Fruit fly (Drosophila melanogaster) whole organism, embryonic: ENCODE measurements around the gene Pdhb.

Experiments
- Blimp-1 ChIP-seq: fragments of 200-800 bp; sonication (Bioruptor generic); optimal IDR thresholded peaks from 3 replicates; lab custom pipeline; 2018; ENCODE audit warnings: missing biosample characterization, missing genetic modification characterization, mild to moderate bottlenecking, moderate library complexity, missing genetic modification reagents
- CG10321 ChIP-seq: fragments of 200-800 bp; sonication (Bioruptor generic); IDR thresholded peaks from 2 replicates; pipeline ENCODE4 v1.3.6; 2022; ENCODE audit warnings: missing biosample characterization, missing genetic modification characterization
- CG12071 ChIP-seq: fragments of 200-800 bp; sonication (Bioruptor generic); optimal IDR thresholded peaks from 3 replicates; lab custom pipeline; 2018; ENCODE audit warnings: missing biosample characterization, mild to moderate bottlenecking, missing genetic modification characterization
- CG1233 ChIP-seq: fragments of 200-800 bp; sonication (Bioruptor generic); optimal IDR thresholded peaks from 4 replicates; lab custom pipeline; 2018; ENCODE audit warnings: missing biosample characterization, mild to moderate bottlenecking, missing genetic modification characterization
- CG12659 ChIP-seq: fragments of 200-800 bp; sonication (Bioruptor generic); optimal IDR thresholded peaks from 3 replicates; lab custom pipeline; 2017; ENCODE audit warnings: mild to moderate bottlenecking, missing biosample characterization, missing genetic modification reagents, missing genetic modification characterization
- CG13894 ChIP-seq: fragments of 200-800 bp; sonication (Bioruptor generic); optimal IDR thresholded peaks from 3 replicates; lab custom pipeline; 2018; ENCODE audit warnings: missing biosample characterization, mild to moderate bottlenecking, missing genetic modification characterization, moderate library complexity
- CG14050 ChIP-seq: fragments of 200-800 bp; sonication (Bioruptor generic); IDR thresholded peaks from 3 replicates; pipeline ENCODE4 v1.3.6; 2022; ENCODE audit warnings: missing biosample characterization, missing genetic modification characterization
- CG14441 ChIP-seq: fragments of 200-800 bp; sonication (Bioruptor generic); IDR thresholded peaks from 2 replicates; pipeline ENCODE4 v1.3.6; 2022; ENCODE audit warnings: missing biosample characterization, missing genetic modification characterization
- CG15514 ChIP-seq: fragments of 200-800 bp; sonication (Bioruptor generic); optimal IDR thresholded peaks from 3 replicates; lab custom pipeline; 2017; ENCODE audit warnings: missing biosample characterization, missing genetic modification characterization, mild to moderate bottlenecking, moderate library complexity, missing genetic modification reagents
- CG15696 ChIP-seq: fragments of 200-800 bp; sonication (Bioruptor generic); optimal IDR thresholded peaks from 2 replicates; lab custom pipeline; 2019; ENCODE audit warnings: missing biosample characterization, mild to moderate bottlenecking, missing genetic modification characterization, moderate library complexity
- CG17359 ChIP-seq: fragments of 200-800 bp; sonication (Bioruptor generic); optimal IDR thresholded peaks from 3 replicates; lab custom pipeline; 2018; ENCODE audit warnings: missing biosample characterization, mild to moderate bottlenecking, missing genetic modification characterization, moderate library complexity
- CG17829 ChIP-seq: fragments of 200-800 bp; optimal IDR thresholded peaks from 2 replicates; lab custom pipeline; 2019; ENCODE audit warnings: missing biosample characterization, mild to moderate bottlenecking, missing genetic modification characterization, moderate library complexity
- CG18262 ChIP-seq: fragments of 200-800 bp; optimal IDR thresholded peaks from 3 replicates; lab custom pipeline; 2019; ENCODE audit warnings: missing biosample characterization, mild to moderate bottlenecking, missing genetic modification characterization, moderate library complexity
- CG18764 ChIP-seq: fragments of 200-800 bp; sonication (Bioruptor generic); optimal IDR thresholded peaks from 3 replicates; lab custom pipeline; 2016; ENCODE audit warnings: missing biosample characterization, missing genetic modification characterization
- CG32767 ChIP-seq: fragments of 200-800 bp; sonication (Bioruptor generic); IDR thresholded peaks from 2 replicates; pipeline ENCODE4 v1.3.6; 2022; ENCODE audit warnings: missing biosample characterization, missing genetic modification characterization
- CG32772 ChIP-seq: fragments of 200-800 bp; sonication (Bioruptor generic); IDR thresholded peaks from 2 replicates; pipeline ENCODE4 v1.3.6; 2022; ENCODE audit warnings: missing biosample characterization, missing genetic modification characterization
- CG5245 ChIP-seq: fragments of 200-800 bp; sonication (Bioruptor generic); optimal IDR thresholded peaks from 3 replicates; lab custom pipeline; 2016; ENCODE audit warnings: missing biosample characterization, missing genetic modification characterization
- CG6654 ChIP-seq: fragments of 200-800 bp; sonication (Bioruptor generic); optimal IDR thresholded peaks from 2 replicates; lab custom pipeline; 2017; ENCODE audit warnings: missing biosample characterization, mild to moderate bottlenecking, missing genetic modification characterization
- CG6683 ChIP-seq: fragments of 200-800 bp; sonication (Bioruptor generic); optimal IDR thresholded peaks from 2 replicates; lab custom pipeline; 2017; ENCODE audit warnings: missing biosample characterization, mild to moderate bottlenecking, missing genetic modification characterization, missing genetic modification reagents
- CG7987 ChIP-seq: fragments of 200-800 bp; sonication (Bioruptor generic); optimal IDR thresholded peaks from 2 replicates; lab custom pipeline; 2018; ENCODE audit warnings: missing biosample characterization, mild to moderate bottlenecking, missing genetic modification characterization, moderate library complexity
- CG8944 ChIP-seq: fragments of 200-800 bp; sonication (Bioruptor generic); optimal IDR thresholded peaks from 3 replicates; lab custom pipeline; 2016; ENCODE audit warnings: missing biosample characterization, missing genetic modification characterization
- CG9727 ChIP-seq: fragments of 200-800 bp; sonication (Bioruptor generic); optimal IDR thresholded peaks from 3 replicates; lab custom pipeline; 2017; ENCODE audit warnings: missing biosample characterization, mild to moderate bottlenecking, missing genetic modification characterization
- Camta ChIP-seq: fragments of 200-800 bp; sonication (Bioruptor generic); optimal IDR thresholded peaks from 2 replicates; lab custom pipeline; 2016; ENCODE audit warnings: missing biosample characterization, missing genetic modification characterization
- Eip74EF ChIP-seq, 2 experiments: fragments of 200-800 bp in 1 of 2; fragments of >200 bp in 1 of 2; sonication (Bioruptor generic) in 1 of 2; optimal IDR thresholded peaks; 2 replicates each; lab custom pipeline; 2017 to 2019; ENCODE audit warnings: missing biosample characterization in 2 of 2, missing genetic modification characterization in 2 of 2, mild to moderate bottlenecking in 1 of 2, moderate library complexity in 1 of 2
- Ets65A ChIP-seq: fragments of 200-800 bp; sonication (Bioruptor generic); peaks from one replicate; lab custom pipeline; 2016; ENCODE audit warnings: missing biosample characterization, missing genetic modification characterization
- Ets97D ChIP-seq: fragments of 200-800 bp; sonication (Bioruptor generic); optimal IDR thresholded peaks from 3 replicates; lab custom pipeline; 2016; ENCODE audit warnings: missing biosample characterization, missing genetic modification characterization
- Gug ChIP-seq: fragments of 200-800 bp; sonication (Bioruptor generic); IDR thresholded peaks from 4 replicates; pipeline ENCODE4 v1.3.6; 2022; ENCODE audit warnings: missing biosample characterization, missing genetic modification characterization
- Hmr ChIP-seq: fragments of 200-800 bp; sonication (Bioruptor generic); optimal IDR thresholded peaks from 3 replicates; lab custom pipeline; 2017; ENCODE audit warnings: mild to moderate bottlenecking, missing biosample characterization, missing genetic modification reagents, missing genetic modification characterization
- Hr3 ChIP-seq: fragments of 200-800 bp; sonication (Bioruptor generic); optimal IDR thresholded peaks from 3 replicates; lab custom pipeline; 2016; ENCODE audit warnings: missing biosample characterization, missing genetic modification characterization
- Hr39 ChIP-seq: fragments of >200 bp; optimal IDR thresholded peaks from 2 replicates; lab custom pipeline; 2017
- Hr51 ChIP-seq, 2 experiments: fragments of 200-800 bp; sonication (Bioruptor generic); optimal IDR thresholded peaks; 2 replicates in 1 of 2; 3 replicates in 1 of 2; lab custom pipeline; 2016 to 2018; ENCODE audit warnings: missing biosample characterization in 2 of 2, missing genetic modification characterization in 2 of 2, mild to moderate bottlenecking in 1 of 2, moderate library complexity in 1 of 2
- NK7.1 ChIP-seq: fragments of 200-800 bp; sonication (Bioruptor generic); optimal IDR thresholded peaks from 3 replicates; lab custom pipeline; 2016; ENCODE audit warnings: missing biosample characterization, missing genetic modification characterization
- NfI ChIP-seq: fragments of 200-800 bp; sonication (Bioruptor generic); optimal IDR thresholded peaks from 3 replicates; lab custom pipeline; 2018; ENCODE audit warnings: missing biosample characterization, mild to moderate bottlenecking, missing genetic modification characterization, moderate library complexity
- PHDP ChIP-seq: fragments of 200-800 bp; sonication (Bioruptor generic); optimal IDR thresholded peaks from 3 replicates; lab custom pipeline; 2018; ENCODE audit warnings: missing biosample characterization, mild to moderate bottlenecking, missing genetic modification characterization, moderate library complexity
- Scr ChIP-seq: fragments of 200-800 bp; sonication (Bioruptor generic); IDR thresholded peaks from 2 replicates; pipeline ENCODE4 v1.3.6; 2022; ENCODE audit warnings: missing biosample characterization, missing genetic modification characterization; ENCODE audit not compliant: partially characterized antibody
- Spps ChIP-seq: fragments of 200-800 bp; sonication (Bioruptor generic); optimal IDR thresholded peaks from 2 replicates; lab custom pipeline; 2018; ENCODE audit warnings: missing biosample characterization, mild to moderate bottlenecking, missing genetic modification characterization
- Tbp ChIP-seq: fragments of >200 bp; optimal IDR thresholded peaks from 2 replicates; lab custom pipeline; 2018; ENCODE audit warnings: missing biosample characterization, missing genetic modification characterization
- eve ChIP-seq, 2 experiments: fragments of >200 bp; optimal IDR thresholded peaks; 2 replicates each; lab custom pipeline; 2017; ENCODE audit warnings: missing biosample characterization in 2 of 2, missing genetic modification characterization in 2 of 2
- fd3F ChIP-seq: fragments of 200-800 bp; sonication (Bioruptor generic); optimal IDR thresholded peaks from 2 replicates; lab custom pipeline; 2018; ENCODE audit warnings: missing biosample characterization, mild to moderate bottlenecking, missing genetic modification characterization, moderate library complexity
- gem ChIP-seq: fragments of 200-800 bp; sonication (Bioruptor generic); optimal IDR thresholded peaks from 2 replicates; lab custom pipeline; 2019; ENCODE audit warnings: missing biosample characterization, mild to moderate bottlenecking, missing genetic modification characterization, moderate library complexity
- hbn ChIP-seq: fragments of 200-800 bp; sonication (Bioruptor generic); IDR thresholded peaks from 2 replicates; pipeline ENCODE4 v1.3.6; 2022; ENCODE audit warnings: missing biosample characterization, missing genetic modification characterization; ENCODE audit not compliant: partially characterized antibody
- ind ChIP-seq: fragments of 200-800 bp; sonication (Bioruptor generic); optimal IDR thresholded peaks from 3 replicates; lab custom pipeline; 2016; ENCODE audit warnings: missing biosample characterization, missing genetic modification characterization
- insv ChIP-seq, 2 experiments: fragments of 200-800 bp; sonication (Bioruptor generic); optimal IDR thresholded peaks; 3 replicates each; lab custom pipeline; 2016 to 2018; ENCODE audit warnings: missing biosample characterization in 2 of 2, missing genetic modification characterization in 2 of 2
- mld ChIP-seq: fragments of 200-800 bp; sonication (Bioruptor generic); IDR thresholded peaks from 3 replicates; pipeline ENCODE4 v1.3.6; 2022; ENCODE audit warnings: missing biosample characterization, missing genetic modification characterization; ENCODE audit not compliant: partially characterized antibody
- nau ChIP-seq: fragments of 200-800 bp; sonication (Bioruptor generic); optimal IDR thresholded peaks from 3 replicates; lab custom pipeline; 2017; ENCODE audit warnings: missing biosample characterization, mild to moderate bottlenecking, missing genetic modification characterization, missing genetic modification reagents
- pho ChIP-seq: fragments of 200-800 bp; sonication (Bioruptor generic); optimal IDR thresholded peaks from 2 replicates; lab custom pipeline; 2016; ENCODE audit warnings: missing biosample characterization, missing genetic modification characterization
- rib ChIP-seq: fragments of 200-800 bp; sonication (Bioruptor generic); IDR thresholded peaks from 2 replicates; pipeline ENCODE4 v1.3.6; 2022; ENCODE audit warnings: missing biosample characterization, missing genetic modification characterization
- trem ChIP-seq: fragments of 200-800 bp; optimal IDR thresholded peaks from 3 replicates; lab custom pipeline; 2019; ENCODE audit warnings: missing biosample characterization, mild to moderate bottlenecking, missing genetic modification characterization, moderate library complexity
- vvl ChIP-seq: fragments of 200-800 bp; sonication (Bioruptor generic); IDR thresholded peaks from 2 replicates; pipeline ENCODE4 v1.3.6; 2022; ENCODE audit warnings: missing biosample characterization, missing genetic modification characterization
- yki ChIP-seq: fragments of >200 bp; optimal IDR thresholded peaks from 3 replicates; lab custom pipeline; 2018

The Pdhb gene

DNA sequence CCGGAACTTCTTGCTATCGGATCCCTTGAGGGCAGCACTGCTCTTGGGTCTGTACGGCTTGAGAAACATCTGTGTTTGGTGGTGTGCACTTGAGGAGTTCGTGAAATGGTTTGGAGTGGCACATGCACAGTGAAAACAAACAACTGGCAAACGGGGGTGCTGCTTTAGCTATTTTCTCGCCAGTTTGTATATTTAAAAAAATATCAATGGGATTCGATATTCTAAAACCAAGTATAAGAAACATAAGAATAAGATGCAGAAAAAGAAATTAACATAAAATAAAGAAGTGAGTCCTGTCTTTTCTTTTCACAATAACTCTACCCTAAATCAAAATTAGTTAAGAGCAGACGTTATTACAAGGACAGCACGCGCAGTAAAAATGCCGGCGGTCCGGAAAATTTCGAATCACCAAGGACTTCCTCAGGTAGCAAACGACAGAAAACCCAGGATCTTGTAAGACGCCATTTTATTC lies 38.8 kb downstream of the Pdhb start, which contains the start of gene eIF2D (continued):
- TF ChIP-seq CG17829 (peak; percentile 81), CG8944 (GFP tag; lab: Kevin White, UChicago) (no peak), CG13894 (peak; percentile 26), yki (lab: Kevin White, UChicago) (no peak), ind (GFP tag; lab: Kevin White, UChicago) (peak; percentile 57), CG14441 (peak; percentile 52; the same call in 1 of the 2 replicates), CG18764 (GFP tag; lab: Kevin White, UChicago) (no peak), insv (GFP tag; optimal IDR thresholded peaks at IDR 0.05; lab: Kevin White, UChicago) (peak in 1 of 2 experiments; percentile 41), CG32767 (peak; percentile 17; the same call in 1 of the 2 replicates), Hr3 (GFP tag; lab: Kevin White, UChicago) (peak; percentile 27), Camta (GFP tag; lab: Kevin White, UChicago) (peak; percentile 46), PHDP (tag; lab: Kevin White, UChicago) (peak; percentile 63), NfI (GFP tag; lab: Kevin White, UChicago) (peak; percentile 41), CG7987 (no peak), CG10321 (no peak), CG9727 (peak; percentile 54), Eip74EF (GFP tag; optimal IDR thresholded peaks at IDR 0.05; lab: Kevin White, UChicago) (peak in 1 of 2 experiments; percentile 63), hbn (GFP tag; lab: Robert Waterston, UW) (no peak), rib (GFP tag; lab: Robert Waterston, UW) (no peak), Hr39 (lab: Kevin White, UChicago) (no peak), CG1233 (GFP tag; lab: Kevin White, UChicago) (peak; percentile 12), CG32772 (GFP tag; lab: Robert Waterston, UW) (no peak), CG17359 (peak; percentile 63), Spps (tag; lab: Kevin White, UChicago) (peak; percentile 35), Ets97D (GFP tag; lab: Kevin White, UChicago) (peak; percentile 35), CG14050 (GFP tag; lab: Robert Waterston, UW) (peak; percentile 15; the same call in 1 of the 3 replicates), CG5245 (GFP tag; lab: Kevin White, UChicago) (peak; percentile 22), CG12659 (GFP tag; lab: Kevin White, UChicago) (peak; percentile 53), CG15514 (GFP tag; lab: Kevin White, UChicago) (peak; percentile 77), Tbp (GFP tag; lab: Kevin White, UChicago) (no peak), CG12071 (GFP tag; lab: Kevin White, UChicago) (no peak), Gug (GFP tag; lab: Robert Waterston, UW) (0 out of 4 replicates have a peak, but pooled peaks have one; percentile 8), CG15696 (tag; lab: Kevin White, UChicago) (peak; percentile 66), pho (GFP tag; lab: Kevin White, UChicago) (peak; percentile 24), eve (GFP tag; optimal IDR thresholded peaks at IDR 0.05; lab: Kevin White, UChicago) (no peak), vvl (GFP tag; lab: Robert Waterston, UW) (peak; percentile 86), CG6683 (GFP tag; lab: Kevin White, UChicago) (peak; percentile 28), Blimp-1 (GFP tag; lab: Kevin White, UChicago) (peak; percentile 46), Hr51 (GFP tag; optimal IDR thresholded peaks at IDR 0.05; lab: Kevin White, UChicago) (peak in 1 of 2 experiments; percentile 67), Scr (GFP tag; lab: Robert Waterston, UW) (peak; percentile 19; the same call in 1 of the 2 replicates), gem (no peak), trem (tag; lab: Kevin White, UChicago) (peak; percentile 50), CG18262 (peak; percentile 72), CG6654 (GFP tag; lab: Kevin White, UChicago) (no peak), fd3F (GFP tag; lab: Kevin White, UChicago) (peak; percentile 32), NK7.1 (peak; percentile 18), Ets65A (GFP tag; lab: Kevin White, UChicago) (no peak), Hmr (GFP tag; lab: Kevin White, UChicago) (peak; percentile 65), mld (GFP tag; lab: Robert Waterston, UW) (no peak), nau (no peak)
